Fruit fly (Drosophila melanogaster) whole organism, embryonic: ENCODE results near the gene CG10063.
A peak's percentile ranks its signal among the peaks of the same experiment; 100 is the strongest.

Experiments used
- Blimp-1 ChIP-seq: fragments of 200-800 bp; sonication (Bioruptor generic); optimal IDR thresholded peaks from 3 replicates; lab custom pipeline; 2018; ENCODE audit warnings: missing biosample characterization, missing genetic modification characterization, mild to moderate bottlenecking, moderate library complexity, missing genetic modification reagents
- Bteb2 ChIP-seq: fragments of 200-800 bp; sonication (Bioruptor generic); optimal IDR thresholded peaks from 2 replicates; lab custom pipeline; 2016; ENCODE audit warnings: missing biosample characterization, missing genetic modification characterization
- CG10267 ChIP-seq: fragments of 200-800 bp; sonication (Bioruptor generic); optimal IDR thresholded peaks from 2 replicates; lab custom pipeline; 2018; ENCODE audit warnings: missing biosample characterization, mild to moderate bottlenecking, missing genetic modification characterization, moderate library complexity
- CG11560 ChIP-seq: fragments of 200-800 bp; sonication (Bioruptor generic); IDR thresholded peaks from 3 replicates; pipeline ENCODE4 v1.3.6; 2022; ENCODE audit warnings: missing biosample characterization, missing genetic modification characterization
- CG12744 ChIP-seq: fragments of 200-800 bp; sonication (Bioruptor generic); optimal IDR thresholded peaks from 2 replicates; lab custom pipeline; 2016; ENCODE audit warnings: missing biosample characterization, missing genetic modification characterization
- CG13296 ChIP-seq: fragments of 200-800 bp; sonication (Bioruptor generic); optimal IDR thresholded peaks from 3 replicates; lab custom pipeline; 2018; ENCODE audit warnings: missing biosample characterization, mild to moderate bottlenecking, missing genetic modification characterization
- CG14050 ChIP-seq: fragments of 200-800 bp; sonication (Bioruptor generic); IDR thresholded peaks from 3 replicates; pipeline ENCODE4 v1.3.6; 2022; ENCODE audit warnings: missing biosample characterization, missing genetic modification characterization
- CG1529 ChIP-seq: fragments of 200-800 bp; sonication (Bioruptor generic); optimal IDR thresholded peaks from 3 replicates; lab custom pipeline; 2018; ENCODE audit warnings: missing biosample characterization, missing genetic modification characterization
- CG1792 ChIP-seq: fragments of 200-800 bp; sonication (Bioruptor generic); optimal IDR thresholded peaks from 2 replicates; lab custom pipeline; 2016; ENCODE audit warnings: missing biosample characterization, missing genetic modification characterization
- CG30020 ChIP-seq: fragments of 200-800 bp; optimal IDR thresholded peaks from 2 replicates; lab custom pipeline; 2019; ENCODE audit warnings: missing biosample characterization, mild to moderate bottlenecking, missing genetic modification characterization, moderate library complexity
- CG3838 ChIP-seq: fragments of 200-800 bp; sonication (Bioruptor generic); optimal IDR thresholded peaks from 3 replicates; lab custom pipeline; 2016; ENCODE audit warnings: missing biosample characterization, missing genetic modification characterization
- CG4854 ChIP-seq: fragments of 200-800 bp; sonication (Bioruptor generic); optimal IDR thresholded peaks from 2 replicates; lab custom pipeline; 2016; ENCODE audit warnings: missing biosample characterization, missing genetic modification characterization, inconsistent platforms
- CG6272 ChIP-seq: fragments of 200-800 bp; sonication (Bioruptor generic); IDR thresholded peaks from 2 replicates; pipeline ENCODE4 v1.3.6; 2022; ENCODE audit warnings: missing biosample characterization, missing genetic modification characterization
- CG6689 ChIP-seq: fragments of 200-800 bp; sonication (Bioruptor generic); IDR thresholded peaks from 2 replicates; pipeline ENCODE4 v1.3.6; 2022; ENCODE audit warnings: missing biosample characterization, missing genetic modification characterization
- CG7271 ChIP-seq: fragments of 200-800 bp; sonication (Bioruptor generic); optimal IDR thresholded peaks from 2 replicates; lab custom pipeline; 2018; ENCODE audit warnings: missing biosample characterization, mild to moderate bottlenecking, missing genetic modification characterization, moderate library complexity
- CG7372 ChIP-seq: fragments of 200-800 bp; sonication (Bioruptor generic); IDR thresholded peaks from 2 replicates; pipeline ENCODE4 v1.3.6; 2022; ENCODE audit warnings: missing biosample characterization, missing genetic modification characterization
- CG7556 ChIP-seq: fragments of 200-800 bp; sonication (Bioruptor generic); optimal IDR thresholded peaks from 2 replicates; lab custom pipeline; 2017; ENCODE audit warnings: missing biosample characterization, mild to moderate bottlenecking, missing genetic modification characterization
- D19A ChIP-seq: fragments of 200-800 bp; optimal IDR thresholded peaks from 3 replicates; lab custom pipeline; 2019; ENCODE audit warnings: missing biosample characterization, mild to moderate bottlenecking, missing genetic modification characterization, moderate library complexity
- D19B ChIP-seq: fragments of 200-800 bp; sonication (Bioruptor generic); optimal IDR thresholded peaks from 2 replicates; lab custom pipeline; 2017; ENCODE audit warnings: missing biosample characterization, mild to moderate bottlenecking, missing genetic modification characterization
- Dbx ChIP-seq: fragments of 200-800 bp; sonication (Bioruptor generic); IDR thresholded peaks from 3 replicates; pipeline ENCODE4 v1.3.6; 2022; ENCODE audit warnings: missing biosample characterization, missing genetic modification characterization
- Dfd ChIP-seq, 2 experiments: fragments of >200 bp; optimal IDR thresholded peaks; 2 replicates each; lab custom pipeline; 2017; ENCODE audit warnings: missing biosample characterization in 2 of 2, missing genetic modification characterization in 2 of 2
- Eip74EF ChIP-seq, 2 experiments: fragments of 200-800 bp in 1 of 2; fragments of >200 bp in 1 of 2; sonication (Bioruptor generic) in 1 of 2; optimal IDR thresholded peaks; 2 replicates each; lab custom pipeline; 2017 to 2019; ENCODE audit warnings: missing biosample characterization in 2 of 2, missing genetic modification characterization in 2 of 2, mild to moderate bottlenecking in 1 of 2, moderate library complexity in 1 of 2
- HLH4C ChIP-seq: fragments of 200-800 bp; sonication (Bioruptor generic); IDR thresholded peaks from 3 replicates; pipeline ENCODE4 v1.3.6; 2022; ENCODE audit warnings: missing biosample characterization, missing genetic modification characterization; ENCODE audit not compliant: partially characterized antibody
- Hand ChIP-seq: fragments of 200-800 bp; sonication (Bioruptor generic); optimal IDR thresholded peaks from 2 replicates; lab custom pipeline; 2017; ENCODE audit warnings: mild to moderate bottlenecking, missing biosample characterization, missing genetic modification reagents, missing genetic modification characterization
- HmgD ChIP-seq: fragments of 200-800 bp; sonication (Bioruptor generic); optimal IDR thresholded peaks from 3 replicates; lab custom pipeline; 2016; ENCODE audit warnings: missing biosample characterization, missing genetic modification characterization
- Hmr ChIP-seq: fragments of 200-800 bp; sonication (Bioruptor generic); optimal IDR thresholded peaks from 3 replicates; lab custom pipeline; 2017; ENCODE audit warnings: mild to moderate bottlenecking, missing biosample characterization, missing genetic modification reagents, missing genetic modification characterization
- Hr78 ChIP-seq, 2 experiments: fragments of 200-800 bp in 1 of 2; fragments of >200 bp in 1 of 2; sonication (Bioruptor generic) in 1 of 2; optimal IDR thresholded peaks; 2 replicates each; lab custom pipeline; 2017 to 2019; ENCODE audit warnings: missing biosample characterization in 2 of 2, missing genetic modification characterization in 2 of 2, mild to moderate bottlenecking in 1 of 2, moderate library complexity in 1 of 2
- Trl ChIP-seq, 3 experiments: fragments of >200 bp in 2 of 3; fragments of 200-800 bp in 1 of 3; sonication (Bioruptor generic) in 1 of 3; optimal IDR thresholded peaks; 2 replicates in 1 of 3; 3 replicates in 2 of 3; lab custom pipeline; 2016 to 2017; ENCODE audit warnings: missing biosample characterization in 1 of 3, missing genetic modification characterization in 1 of 3
- ase ChIP-seq: fragments of 200-800 bp; sonication (Bioruptor generic); IDR thresholded peaks from 3 replicates; pipeline ENCODE4 v1.3.6; 2022; ENCODE audit warnings: missing biosample characterization, missing genetic modification characterization
- ash1 ChIP-seq: fragments of 200-800 bp; sonication (Bioruptor generic); optimal IDR thresholded peaks from 2 replicates; lab custom pipeline; 2018; ENCODE audit warnings: missing biosample characterization, mild to moderate bottlenecking, missing genetic modification characterization
- bab2 ChIP-seq: fragments of 200-800 bp; sonication (Bioruptor generic); optimal IDR thresholded peaks from 2 replicates; lab custom pipeline; 2016; ENCODE audit warnings: missing biosample characterization, missing genetic modification characterization
- bcd ChIP-seq: fragments of 200-800 bp; sonication (Bioruptor generic); optimal IDR thresholded peaks from 2 replicates; lab custom pipeline; 2017; ENCODE audit warnings: missing biosample characterization, mild to moderate bottlenecking, missing genetic modification characterization
- bigmax ChIP-seq: fragments of 200-800 bp; sonication (Bioruptor generic); optimal IDR thresholded peaks from 2 replicates; lab custom pipeline; 2018; ENCODE audit warnings: missing biosample characterization, mild to moderate bottlenecking, missing genetic modification characterization
- bsh ChIP-seq, 2 experiments: fragments of 200-800 bp; sonication (Bioruptor generic); optimal IDR thresholded peaks; 2 replicates each; lab custom pipeline; 2017 to 2018; ENCODE audit warnings: mild to moderate bottlenecking in 2 of 2, missing biosample characterization in 2 of 2, missing genetic modification characterization in 2 of 2, moderate library complexity in 1 of 2
- dati ChIP-seq: fragments of 200-800 bp; sonication (Bioruptor generic); IDR thresholded peaks from 2 replicates; pipeline ENCODE4 v1.3.6; 2022; ENCODE audit warnings: missing biosample characterization, missing genetic modification characterization
- dpn ChIP-seq, 2 experiments: fragments of 200-800 bp; sonication (Bioruptor generic); optimal IDR thresholded peaks; 3 replicates each; lab custom pipeline; 2016; ENCODE audit warnings: missing biosample characterization in 2 of 2, missing genetic modification characterization in 2 of 2
- fu2 ChIP-seq: fragments of 200-800 bp; sonication (Bioruptor generic); optimal IDR thresholded peaks from 2 replicates; lab custom pipeline; 2016; ENCODE audit warnings: missing biosample characterization, missing genetic modification characterization
- hkb ChIP-seq, 2 experiments: fragments of 200-800 bp in 1 of 2; fragments of >200 bp in 1 of 2; sonication (Bioruptor generic) in 1 of 2; IDR thresholded peaks in 1 of 2; optimal IDR thresholded peaks in 1 of 2; 2 replicates each; pipeline versions ENCODE4 v1.3.6 to Lab custom; 2017 to 2022; ENCODE audit warnings: missing biosample characterization in 1 of 2, missing genetic modification characterization in 1 of 2
- insv ChIP-seq, 2 experiments: fragments of 200-800 bp; sonication (Bioruptor generic); optimal IDR thresholded peaks; 3 replicates each; lab custom pipeline; 2016 to 2018; ENCODE audit warnings: missing biosample characterization in 2 of 2, missing genetic modification characterization in 2 of 2
- knrl ChIP-seq: fragments of 200-800 bp; sonication (Bioruptor generic); IDR thresholded peaks from 3 replicates; pipeline ENCODE4 v1.3.6; 2022; ENCODE audit warnings: missing biosample characterization, missing genetic modification characterization; ENCODE audit not compliant: partially characterized antibody
- nom ChIP-seq: fragments of 200-800 bp; sonication (Bioruptor generic); optimal IDR thresholded peaks from 2 replicates; lab custom pipeline; 2017; ENCODE audit warnings: missing biosample characterization, missing genetic modification characterization, mild to moderate bottlenecking, moderate library complexity, missing genetic modification reagents
- prd ChIP-seq, 3 experiments: fragments of >200 bp in 2 of 3; fragments of 200-800 bp in 1 of 3; sonication (Bioruptor generic) in 1 of 3; optimal IDR thresholded peaks in 2 of 3; IDR thresholded peaks in 1 of 3; 2 replicates in 2 of 3; 3 replicates in 1 of 3; pipeline versions ENCODE4 v1.3.6 to Lab custom; 2017 to 2022; ENCODE audit warnings: missing biosample characterization in 1 of 3, missing genetic modification characterization in 1 of 3
- run ChIP-seq: fragments of 200-800 bp; sonication (Bioruptor generic); optimal IDR thresholded peaks from 3 replicates; lab custom pipeline; 2018; ENCODE audit warnings: missing biosample characterization, mild to moderate bottlenecking, missing genetic modification characterization
- sima ChIP-seq: fragments of 200-800 bp; sonication (Bioruptor generic); optimal IDR thresholded peaks from 2 replicates; lab custom pipeline; 2016; ENCODE audit warnings: missing biosample characterization, missing genetic modification characterization
- sug ChIP-seq: fragments of 200-800 bp; optimal IDR thresholded peaks from 2 replicates; lab custom pipeline; 2019; ENCODE audit warnings: missing biosample characterization, mild to moderate bottlenecking, missing genetic modification characterization, moderate library complexity
- wdn ChIP-seq: fragments of 200-800 bp; sonication (Bioruptor generic); IDR thresholded peaks from 2 replicates; pipeline ENCODE4 v1.3.6; 2022; ENCODE audit warnings: missing biosample characterization, missing genetic modification characterization
- wek ChIP-seq: fragments of 200-800 bp; sonication (Bioruptor generic); optimal IDR thresholded peaks from 3 replicates; lab custom pipeline; 2018; ENCODE audit warnings: missing biosample characterization, mild to moderate bottlenecking, missing genetic modification characterization, moderate library complexity

Gene CG10063

DNA sequence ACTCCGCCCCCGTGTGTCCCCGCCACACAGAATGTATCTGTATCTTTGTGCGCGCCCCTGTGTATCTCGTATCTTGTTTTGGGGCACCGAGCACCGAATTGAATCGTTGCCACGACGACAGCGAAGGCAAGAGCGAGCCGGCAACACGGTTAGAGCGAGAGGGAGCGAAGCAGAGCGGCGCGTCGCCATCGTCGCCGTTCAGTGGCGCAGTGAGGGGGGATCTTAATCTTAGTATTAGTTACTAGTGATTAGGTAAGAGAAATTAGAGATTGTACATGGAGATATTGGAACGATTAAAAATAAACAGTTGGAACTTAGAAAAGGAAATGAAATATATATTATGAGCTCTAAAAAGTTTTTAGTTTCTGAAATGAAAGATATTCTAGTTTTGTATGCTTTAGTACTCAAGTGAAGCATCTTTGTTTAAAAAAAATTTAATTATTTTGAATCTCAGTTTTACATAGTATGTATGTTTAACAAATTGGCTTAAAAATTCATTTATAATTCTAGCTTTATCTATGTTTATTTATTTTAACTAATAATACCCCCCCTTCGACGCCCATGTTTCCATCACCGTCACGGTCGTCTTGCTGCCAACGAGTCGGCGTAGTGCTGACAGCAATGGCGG is 16.8 kb upstream of the CG10063 start (continued):
- TF ChIP-seq nom (GFP tag; lab: Kevin White, UChicago) (peak; percentile 69), CG30020 (tag; lab: Kevin White, UChicago) (peak; percentile 75), bab2 (GFP tag; lab: Kevin White, UChicago) (peak; percentile 69), Dbx (peak; percentile 77), HLH4C (GFP tag; lab: Robert Waterston, UW) (no peak), sima (GFP tag; lab: Kevin White, UChicago) (no peak), CG14050 (GFP tag; lab: Robert Waterston, UW) (peak; percentile 54; the same call in 2 of the 3 replicates), insv (GFP tag; optimal IDR thresholded peaks at IDR 0.05; lab: Kevin White, UChicago) (peak in 1 of 2 experiments; percentile 41), knrl (GFP tag; lab: Robert Waterston, UW) (no peak), sug (tag; lab: Kevin White, UChicago) (peak; percentile 87), CG6272 (peak; percentile 77), wek (no peak), run (peak; percentile 68), CG6689 (GFP tag; lab: Robert Waterston, UW) (peak; percentile 94), CG3838 (GFP tag; lab: Kevin White, UChicago) (no peak), CG7372 (GFP tag; lab: Robert Waterston, UW) (peak; percentile 80), CG7556 (GFP tag; lab: Kevin White, UChicago) (peak; percentile 98), D19B (GFP tag; lab: Kevin White, UChicago) (peak; percentile 90), CG4854 (peak; percentile 39), wdn (GFP tag; lab: Robert Waterston, UW) (peak; percentile 62; the same call in 1 of the 2 replicates), Hmr (peak; percentile 91), ash1 (GFP tag; lab: Kevin White, UChicago) (no peak), CG13296 (peak; percentile 96), Blimp-1 (GFP tag; lab: Kevin White, UChicago) (peak; percentile 89), bcd (peak; percentile 96), Eip74EF (GFP tag; optimal IDR thresholded peaks at IDR 0.05; lab: Kevin White, UChicago) (peak in 1 of 2 experiments; percentile 96), CG1792 (GFP tag; lab: Kevin White, UChicago) (peak; percentile 65), CG12744 (GFP tag; lab: Kevin White, UChicago) (no peak), HmgD (GFP tag; lab: Kevin White, UChicago) (no peak), ase (GFP tag; lab: Robert Waterston, UW) (peak; percentile 65), dati (GFP tag; lab: Robert Waterston, UW) (0 out of 2 replicates have a peak, but pooled peaks have one; percentile 29), CG1529 (GFP tag; lab: Kevin White, UChicago) (peak; percentile 72), CG7271 (tag; lab: Kevin White, UChicago) (no peak), Bteb2 (peak; percentile 47), Hr78 (GFP tag; optimal IDR thresholded peaks at IDR 0.05; lab: Kevin White, UChicago) (peak in 1 of 2 experiments; percentile 93), CG10267 (peak; percentile 91), D19A (peak; percentile 93), hkb (optimal IDR thresholded peaks at IDR 0.05; lab: Kevin White, UChicago) (no peak), hkb (GFP tag; IDR thresholded peaks at IDR 0.05; lab: Robert Waterston, UW) (peak; percentile 83), Dfd (GFP tag; optimal IDR thresholded peaks at IDR 0.05; lab: Kevin White, UChicago) (peak in 1 of 2 experiments; percentile 35), CG11560 (tag; lab: Robert Waterston, UW) (peak; percentile 73; the same call in 1 of the 3 replicates), Hand (GFP tag; lab: Kevin White, UChicago) (peak; percentile 78), Trl (optimal IDR thresholded peaks at IDR 0.05; lab: Kevin White, UChicago) (no peak), Trl (GFP tag; optimal IDR thresholded peaks at IDR 0.05; lab: Kevin White, UChicago) (peak; percentile 72), prd (optimal IDR thresholded peaks at IDR 0.05; lab: Kevin White, UChicago) (no peak), prd (GFP tag; IDR thresholded peaks at IDR 0.05; lab: Robert Waterston, UW) (peak; percentile 87), bsh (GFP tag; optimal IDR thresholded peaks at IDR 0.05; lab: Kevin White, UChicago) (peak; percentile 29 to 84), bigmax (no peak), fu2 (GFP tag; lab: Kevin White, UChicago) (peak; percentile 27), dpn (GFP tag; optimal IDR thresholded peaks at IDR 0.05; lab: Kevin White, UChicago) (peak; percentile 77)
